Fruit fly (Drosophila melanogaster) whole organism, prepupa: ENCODE data around the gene Cad86C.

Experiments
- Blimp-1 ChIP-seq: fragments of 200-800 bp; sonication (Bioruptor generic); optimal IDR thresholded peaks from 3 replicates; lab custom pipeline; 2017; ENCODE audit warnings: missing biosample characterization, missing genetic modification characterization, mild to moderate bottlenecking, moderate library complexity, missing genetic modification reagents
- CG10631 ChIP-seq: fragments of 200-800 bp; sonication (Bioruptor generic); optimal IDR thresholded peaks from 2 replicates; lab custom pipeline; 2016; ENCODE audit warnings: missing biosample characterization, missing genetic modification characterization
- CG10669 ChIP-seq: fragments of 200-800 bp; sonication (Bioruptor generic); optimal IDR thresholded peaks from 3 replicates; lab custom pipeline; 2018; ENCODE audit warnings: missing biosample characterization, mild to moderate bottlenecking, missing genetic modification characterization, moderate library complexity
- CG11294 ChIP-seq: fragments of 200-800 bp; sonication (Bioruptor generic); IDR thresholded peaks from 2 replicates; pipeline ENCODE4 v1.3.6; 2022; ENCODE audit warnings: missing biosample characterization, missing genetic modification characterization
- CG15336 ChIP-seq: fragments of 200-800 bp; sonication (Bioruptor generic); IDR thresholded peaks from 2 replicates; pipeline ENCODE4 v1.3.6; 2022; ENCODE audit warnings: missing biosample characterization, missing genetic modification characterization
- CG16779 ChIP-seq: fragments of 200-800 bp; sonication (Bioruptor generic); optimal IDR thresholded peaks from 3 replicates; lab custom pipeline; 2017; ENCODE audit warnings: missing biosample characterization, mild to moderate bottlenecking, missing genetic modification characterization
- CG3032 ChIP-seq: fragments of 200-800 bp; optimal IDR thresholded peaks from 2 replicates; lab custom pipeline; 2019; ENCODE audit warnings: missing biosample characterization, mild to moderate bottlenecking, missing genetic modification characterization, moderate library complexity
- CG31627 ChIP-seq: fragments of 200-800 bp; sonication (Bioruptor generic); optimal IDR thresholded peaks from 3 replicates; lab custom pipeline; 2016; ENCODE audit warnings: missing biosample characterization, missing genetic modification characterization
- CG32006 ChIP-seq: fragments of 200-800 bp; sonication (Bioruptor generic); optimal IDR thresholded peaks from 3 replicates; lab custom pipeline; 2017; ENCODE audit warnings: missing biosample characterization, mild to moderate bottlenecking, missing genetic modification characterization
- CG3919 ChIP-seq: fragments of 200-800 bp; sonication (Bioruptor generic); optimal IDR thresholded peaks from 3 replicates; lab custom pipeline; 2016; ENCODE audit warnings: missing biosample characterization, missing genetic modification characterization
- CG4318 ChIP-seq: fragments of 200-800 bp; sonication (Bioruptor generic); optimal IDR thresholded peaks from 3 replicates; lab custom pipeline; 2017; ENCODE audit warnings: missing biosample characterization, mild to moderate bottlenecking, missing genetic modification characterization
- CG6276 ChIP-seq: fragments of 200-800 bp; sonication (Bioruptor generic); optimal IDR thresholded peaks from 2 replicates; lab custom pipeline; 2017; ENCODE audit warnings: missing biosample characterization, mild to moderate bottlenecking, missing genetic modification characterization
- CG6792 ChIP-seq: fragments of 200-800 bp; sonication (Bioruptor generic); optimal IDR thresholded peaks from 3 replicates; lab custom pipeline; 2016; ENCODE audit warnings: missing biosample characterization, missing genetic modification characterization
- CG6808 ChIP-seq: fragments of 200-800 bp; sonication (Bioruptor generic); optimal IDR thresholded peaks from 3 replicates; lab custom pipeline; 2017; ENCODE audit warnings: missing biosample characterization, missing genetic modification characterization, mild to moderate bottlenecking, moderate library complexity, missing genetic modification reagents
- CG6854 ChIP-seq: fragments of 200-800 bp; sonication (Bioruptor generic); optimal IDR thresholded peaks from 2 replicates; lab custom pipeline; 2017; ENCODE audit warnings: missing biosample characterization, mild to moderate bottlenecking, missing genetic modification characterization
- CG8319 ChIP-seq: fragments of 200-800 bp; sonication (Bioruptor generic); optimal IDR thresholded peaks from 3 replicates; lab custom pipeline; 2016; ENCODE audit warnings: missing biosample characterization, missing genetic modification characterization
- CG8632 ChIP-seq: fragments of 200-800 bp; sonication (Bioruptor generic); optimal IDR thresholded peaks from 3 replicates; lab custom pipeline; 2016; ENCODE audit warnings: missing biosample characterization, missing genetic modification characterization
- CG9139 ChIP-seq: fragments of 200-800 bp; sonication (Bioruptor generic); optimal IDR thresholded peaks from 3 replicates; lab custom pipeline; 2017; ENCODE audit warnings: missing biosample characterization, mild to moderate bottlenecking, missing genetic modification characterization
- Eip75B ChIP-seq: fragments of 200-800 bp; sonication (Bioruptor generic); optimal IDR thresholded peaks from 3 replicates; lab custom pipeline; 2016; ENCODE audit warnings: missing biosample characterization, missing genetic modification characterization
- Eip78C ChIP-seq: fragments of 200-800 bp; sonication (Bioruptor generic); peaks from one replicate; lab custom pipeline; 2016; ENCODE audit warnings: missing biosample characterization, missing genetic modification characterization
- Eip93F ChIP-seq: fragments of 200-800 bp; sonication (Bioruptor generic); optimal IDR thresholded peaks from 2 replicates; lab custom pipeline; 2016; ENCODE audit warnings: missing biosample characterization, mild to moderate bottlenecking, missing genetic modification characterization
- Ets96B ChIP-seq: fragments of 200-800 bp; optimal IDR thresholded peaks from 2 replicates; lab custom pipeline; 2019; ENCODE audit warnings: missing biosample characterization, mild to moderate bottlenecking, missing genetic modification characterization, moderate library complexity
- Gug ChIP-seq: fragments of 200-800 bp; sonication (Bioruptor generic); IDR thresholded peaks from 2 replicates; pipeline ENCODE4 v1.3.6; 2022; ENCODE audit warnings: missing biosample characterization, missing genetic modification characterization
- Hr38 ChIP-seq: sonication (Bioruptor generic); optimal IDR thresholded peaks from 2 replicates; lab custom pipeline; 2016; ENCODE audit warnings: missing biosample characterization, missing genetic modification characterization
- Hr39 ChIP-seq: fragments of 200-800 bp; sonication (Bioruptor generic); optimal IDR thresholded peaks from 2 replicates; lab custom pipeline; 2016; ENCODE audit warnings: missing biosample characterization, missing genetic modification characterization
- Lpt ChIP-seq: fragments of 200-800 bp; sonication (Bioruptor generic); optimal IDR thresholded peaks from 3 replicates; lab custom pipeline; 2016; ENCODE audit warnings: missing biosample characterization, missing genetic modification characterization
- Met ChIP-seq: fragments of 200-800 bp; sonication (Bioruptor generic); optimal IDR thresholded peaks from 3 replicates; lab custom pipeline; 2016; ENCODE audit warnings: missing biosample characterization, missing genetic modification characterization
- OdsH ChIP-seq: fragments of 200-800 bp; sonication (Bioruptor generic); optimal IDR thresholded peaks from 3 replicates; lab custom pipeline; 2016; ENCODE audit warnings: missing biosample characterization, missing genetic modification characterization
- Smox ChIP-seq: fragments of 200-800 bp; sonication (Bioruptor generic); optimal IDR thresholded peaks from 3 replicates; lab custom pipeline; 2016; ENCODE audit warnings: missing biosample characterization, missing genetic modification characterization
- Sox15 ChIP-seq: fragments of 200-800 bp; sonication (Bioruptor generic); optimal IDR thresholded peaks from 3 replicates; lab custom pipeline; 2016; ENCODE audit warnings: missing biosample characterization, missing genetic modification characterization
- achi ChIP-seq: fragments of 200-800 bp; sonication (Bioruptor generic); optimal IDR thresholded peaks from 3 replicates; lab custom pipeline; 2016; ENCODE audit warnings: missing biosample characterization, missing genetic modification characterization
- acj6 ChIP-seq: fragments of 200-800 bp; sonication (Bioruptor generic); optimal IDR thresholded peaks from 3 replicates; lab custom pipeline; 2016; ENCODE audit warnings: missing biosample characterization, missing genetic modification characterization
- dac ChIP-seq: fragments of 200-800 bp; sonication (Bioruptor generic); optimal IDR thresholded peaks from 2 replicates; lab custom pipeline; 2017; ENCODE audit warnings: missing biosample characterization, mild to moderate bottlenecking, missing genetic modification characterization
- dsx ChIP-seq: fragments of 200-800 bp; optimal IDR thresholded peaks from 3 replicates; lab custom pipeline; 2019; ENCODE audit warnings: missing biosample characterization, mild to moderate bottlenecking, missing genetic modification characterization, moderate library complexity; ENCODE audit not compliant: poor library complexity, severe bottlenecking
- fd59A ChIP-seq: fragments of 200-800 bp; sonication (Bioruptor generic); optimal IDR thresholded peaks from 2 replicates; lab custom pipeline; 2017; ENCODE audit warnings: missing biosample characterization, mild to moderate bottlenecking, missing genetic modification characterization, missing genetic modification reagents
- fkh ChIP-seq: fragments of 200-800 bp; sonication (Bioruptor generic); optimal IDR thresholded peaks from 3 replicates; lab custom pipeline; 2017; ENCODE audit warnings: missing biosample characterization, mild to moderate bottlenecking, missing genetic modification characterization, moderate library complexity
- net ChIP-seq: fragments of 200-800 bp; sonication (Bioruptor generic); optimal IDR thresholded peaks from 3 replicates; lab custom pipeline; 2016; ENCODE audit warnings: missing biosample characterization, missing genetic modification characterization
- salr ChIP-seq, 2 experiments: fragments of 200-800 bp; sonication (Bioruptor generic); optimal IDR thresholded peaks; 3 replicates each; lab custom pipeline; 2016 to 2018; ENCODE audit warnings: missing biosample characterization in 2 of 2, missing genetic modification characterization in 2 of 2, mild to moderate bottlenecking in 1 of 2
- ss ChIP-seq, 2 experiments: fragments of 200-800 bp; sonication (Bioruptor generic); optimal IDR thresholded peaks; 2 replicates in 1 of 2; 3 replicates in 1 of 2; lab custom pipeline; 2017 to 2018; ENCODE audit warnings: mild to moderate bottlenecking in 2 of 2, missing biosample characterization in 2 of 2, missing genetic modification characterization in 2 of 2, moderate library complexity in 1 of 2
- topi ChIP-seq: fragments of 200-800 bp; sonication (Bioruptor generic); optimal IDR thresholded peaks from 3 replicates; lab custom pipeline; 2016; ENCODE audit warnings: missing biosample characterization, missing genetic modification characterization
- vri ChIP-seq: fragments of 200-800 bp; sonication (Bioruptor generic); optimal IDR thresholded peaks from 3 replicates; lab custom pipeline; 2016; ENCODE audit warnings: missing biosample characterization, mild to moderate bottlenecking, missing genetic modification characterization

Cad86C gene

dm6 chr3R:10872148-10872783, 45.4 kb downstream of the Cad86C start, which contains the start of gene Fdh (continued):
- TF ChIP-seq CG3919 (peak; percentile 48), CG6276 (GFP tag; lab: Kevin White, UChicago) (no peak), net (GFP tag; lab: Kevin White, UChicago) (no peak), Smox (no peak), CG10669 (peak; percentile 45), OdsH (GFP tag; lab: Kevin White, UChicago) (peak; percentile 56), Hr38 (GFP tag; lab: Kevin White, UChicago) (no peak), ss (GFP tag; optimal IDR thresholded peaks at IDR 0.05; lab: Kevin White, UChicago) (peak; percentile 40 to 49), CG6808 (GFP tag; lab: Kevin White, UChicago) (peak; percentile 53), CG31627 (GFP tag; lab: Kevin White, UChicago) (peak; percentile 50), CG16779 (tag; lab: Kevin White, UChicago) (peak; percentile 31), salr (GFP tag; optimal IDR thresholded peaks at IDR 0.05; lab: Kevin White, UChicago) (no peak), fd59A (GFP tag; lab: Kevin White, UChicago) (peak; percentile 26), acj6 (GFP tag; lab: Kevin White, UChicago) (peak; percentile 63), CG15336 (GFP tag; lab: Robert Waterston, UW) (peak; percentile 68), CG6792 (GFP tag; lab: Kevin White, UChicago) (peak; percentile 46), Eip93F (peak; percentile 44), CG4318 (no peak), Eip78C (peak; percentile 89), CG9139 (GFP tag; lab: Kevin White, UChicago) (no peak), Met (GFP tag; lab: Kevin White, UChicago) (no peak), dac (GFP tag; lab: Kevin White, UChicago) (no peak), fkh (GFP tag; lab: Kevin White, UChicago) (peak; percentile 40), CG8632 (peak; percentile 22), dsx (GFP tag; lab: Kevin White, UChicago) (peak; percentile 21), CG32006 (GFP tag; lab: Kevin White, UChicago) (peak; percentile 55), topi (GFP tag; lab: Kevin White, UChicago) (peak; percentile 59)

dm6 chr3R:10872820-10873219, 45.9 kb downstream of the Cad86C start, which contains the start of gene CG4596:
Gene CG4596, plus strand, starts transcription at chr3R:10873038.
- no peak for TF ChIP-seq Ets96B
- TF ChIP-seq acj6 (GFP tag; lab: Kevin White, UChicago) = no peak
- no peak for TF ChIP-seq CG6276 (GFP tag; lab: Kevin White, UChicago)
- TF ChIP-seq dsx (GFP tag; lab: Kevin White, UChicago) = no peak
- no peak for TF ChIP-seq CG6854
- TF ChIP-seq CG15336 (GFP tag; lab: Robert Waterston, UW) = no peak
- TF ChIP-seq CG4318 = no peak
- no peak for TF ChIP-seq Smox
- TF ChIP-seq CG3032 (tag; lab: Kevin White, UChicago) = no peak
- no peak for TF ChIP-seq fd59A (GFP tag; lab: Kevin White, UChicago)
- TF ChIP-seq CG16779 (tag; lab: Kevin White, UChicago) = no peak

dm6 chr3R:10875515-10876434, 48.9 kb downstream of the Cad86C start, which contains the start of gene Sodh2:
Gene Sodh2, plus strand, starts transcription at chr3R:10876384.
- TF ChIP-seq Met (GFP tag; lab: Kevin White, UChicago) (peak; percentile 22), dsx (GFP tag; lab: Kevin White, UChicago) (peak; percentile 70), salr (GFP tag; optimal IDR thresholded peaks at IDR 0.05; lab: Kevin White, UChicago) (peak in 1 of 2 experiments; percentile 54), dac (GFP tag; lab: Kevin White, UChicago) (peak; percentile 32), fd59A (GFP tag; lab: Kevin White, UChicago) (no peak), CG8319 (GFP tag; lab: Kevin White, UChicago) (no peak), Blimp-1 (GFP tag; lab: Kevin White, UChicago) (peak; percentile 48), Hr39 (GFP tag; lab: Kevin White, UChicago) (peak; percentile 5), CG10631 (GFP tag; lab: Kevin White, UChicago) (peak; percentile 12), topi (GFP tag; lab: Kevin White, UChicago) (peak; percentile 46), CG31627 (GFP tag; lab: Kevin White, UChicago) (peak; percentile 7), CG16779 (tag; lab: Kevin White, UChicago) (peak; percentile 45), Sox15 (no peak), achi (GFP tag; lab: Kevin White, UChicago) (peak; percentile 68), Lpt (GFP tag; lab: Kevin White, UChicago) (peak; percentile 43), fkh (GFP tag; lab: Kevin White, UChicago) (peak; percentile 97), Eip75B (GFP tag; lab: Kevin White, UChicago) (no peak), vri (GFP tag; lab: Kevin White, UChicago) (peak; percentile 78), Gug (peak; percentile 53; the same call in 1 of the 2 replicates), net (GFP tag; lab: Kevin White, UChicago) (peak; percentile 56), CG32006 (GFP tag; lab: Kevin White, UChicago) (peak; percentile 63), CG11294 (GFP tag; lab: Robert Waterston, UW) (peak; percentile 65), CG6276 (GFP tag; lab: Kevin White, UChicago) (peak; percentile 56), Eip78C (peak; percentile 85)
